Worm (Caenorhabditis elegans) whole organism, late embryonic: ENCODE data around the gene F32D8.1.

Source experiments
- C08G9.2 ChIP-seq: sonication (generic microtip); optimal IDR thresholded peaks from 2 replicates; lab custom pipeline; 2016; ENCODE audit warnings: mild to moderate bottlenecking, missing genetic modification characterization, moderate library complexity, missing compliant biosample characterization
- C38D4.7 ChIP-seq: fragments of 200-800 bp; sonication (Bioruptor generic); optimal IDR thresholded peaks from 2 replicates; lab custom pipeline; 2018; ENCODE audit warnings: mild to moderate bottlenecking, missing genetic modification characterization, moderate library complexity, missing compliant biosample characterization
- T23F11.4 ChIP-seq: fragments of 200-800 bp; sonication (Bioruptor generic); optimal IDR thresholded peaks from 2 replicates; lab custom pipeline; 2018; ENCODE audit warnings: mild to moderate bottlenecking, missing genetic modification characterization, missing compliant biosample characterization
- ceh-14 ChIP-seq: sonication (generic microtip); optimal IDR thresholded peaks from 2 replicates; lab custom pipeline; 2016; ENCODE audit warnings: missing genotype, missing genetic modification characterization, missing compliant biosample characterization
- ceh-18 ChIP-seq: sonication (generic microtip); optimal IDR thresholded peaks from 2 replicates; lab custom pipeline; 2016; ENCODE audit warnings: missing genetic modification characterization, missing compliant biosample characterization
- ceh-19 ChIP-seq: fragments of 200-800 bp; sonication (Bioruptor generic); optimal IDR thresholded peaks from 2 replicates; lab custom pipeline; 2018; ENCODE audit warnings: mild to moderate bottlenecking, missing genetic modification characterization, missing compliant biosample characterization
- ceh-24 ChIP-seq: sonication (generic microtip); optimal IDR thresholded peaks from 2 replicates; lab custom pipeline; 2016; ENCODE audit warnings: mild to moderate bottlenecking, missing genetic modification characterization, missing compliant biosample characterization
- ceh-30 ChIP-seq: fragments of 150-350 bp; optimal IDR thresholded peaks from 2 replicates; lab custom pipeline; 2014; ENCODE audit warnings: missing biosample characterization, missing genetic modification characterization
- ceh-31 ChIP-seq: sonication (generic microtip); optimal IDR thresholded peaks from 2 replicates; lab custom pipeline; 2016; ENCODE audit warnings: missing genetic modification characterization, missing compliant biosample characterization
- ceh-34 ChIP-seq: sonication (generic microtip); optimal IDR thresholded peaks from 2 replicates; lab custom pipeline; 2016; ENCODE audit warnings: mild to moderate bottlenecking, missing genetic modification characterization, missing compliant biosample characterization
- ceh-6 ChIP-seq: fragments of 200-800 bp; sonication (Bioruptor generic); optimal IDR thresholded peaks from 2 replicates; lab custom pipeline; 2018; ENCODE audit warnings: mild to moderate bottlenecking, missing genetic modification characterization, missing compliant biosample characterization
- dmd-4 ChIP-seq: sonication (generic microtip); optimal IDR thresholded peaks from 2 replicates; lab custom pipeline; 2016; ENCODE audit warnings: borderline replicate concordance, missing genetic modification characterization, missing compliant biosample characterization
- dve-1 ChIP-seq: sonication (generic microtip); optimal IDR thresholded peaks from 2 replicates; lab custom pipeline; 2017; ENCODE audit warnings: antibody characterized with exemption, mild to moderate bottlenecking, missing genetic modification characterization, missing compliant biosample characterization
- elt-2 ChIP-seq: sonication (generic microtip); optimal IDR thresholded peaks from 2 replicates; lab custom pipeline; 2016; ENCODE audit warnings: missing genetic modification reagents, missing genetic modification characterization, missing compliant biosample characterization
- elt-4 ChIP-seq: sonication (generic microtip); optimal IDR thresholded peaks from 2 replicates; lab custom pipeline; 2016; ENCODE audit warnings: missing genetic modification characterization, missing compliant biosample characterization
- ets-4 ChIP-seq: sonication (generic microtip); optimal IDR thresholded peaks from 2 replicates; lab custom pipeline; 2016; ENCODE audit warnings: missing genetic modification characterization, missing compliant biosample characterization
- eyg-1 ChIP-seq: sonication (generic microtip); optimal IDR thresholded peaks from 2 replicates; lab custom pipeline; 2016; ENCODE audit warnings: missing genotype, missing genetic modification characterization, missing compliant biosample characterization
- fax-1 ChIP-seq: sonication (generic microtip); optimal IDR thresholded peaks from 2 replicates; lab custom pipeline; 2016; ENCODE audit warnings: missing genotype, missing genetic modification characterization, missing compliant biosample characterization
- fkh-10 ChIP-seq: fragments of 150-350 bp; optimal IDR thresholded peaks from 2 replicates; lab custom pipeline; 2014; ENCODE audit warnings: missing biosample characterization, missing genetic modification reagents, missing genetic modification characterization
- fkh-6 ChIP-seq: sonication (generic microtip); optimal IDR thresholded peaks from 2 replicates; lab custom pipeline; 2016; ENCODE audit warnings: missing genetic modification characterization, missing compliant biosample characterization
- gmeb-2 ChIP-seq: sonication (generic microtip); optimal IDR thresholded peaks from 2 replicates; lab custom pipeline; 2016; ENCODE audit warnings: missing genetic modification characterization, inconsistent platforms, missing compliant biosample characterization
- hlh-15 ChIP-seq: sonication (generic microtip); optimal IDR thresholded peaks from 2 replicates; lab custom pipeline; 2016; ENCODE audit warnings: missing genetic modification characterization, missing compliant biosample characterization
- hlh-30 ChIP-seq: sonication (generic microtip); optimal IDR thresholded peaks from 2 replicates; lab custom pipeline; 2017; ENCODE audit warnings: antibody characterized with exemption, missing genetic modification characterization, missing compliant biosample characterization; ENCODE audit not compliant: insufficient read depth
- hlh-6 ChIP-seq: sonication (generic microtip); optimal IDR thresholded peaks from 2 replicates; lab custom pipeline; 2016; ENCODE audit warnings: missing genotype, missing genetic modification characterization, missing compliant biosample characterization
- hlh-8 ChIP-seq: sonication (generic microtip); optimal IDR thresholded peaks from 2 replicates; lab custom pipeline; 2016; ENCODE audit warnings: missing genotype, missing genetic modification characterization, missing compliant biosample characterization
- lim-6 ChIP-seq: sonication (generic microtip); optimal IDR thresholded peaks from 2 replicates; lab custom pipeline; 2016; ENCODE audit warnings: missing genetic modification characterization, missing compliant biosample characterization
- nfya-1 ChIP-seq: sonication (generic microtip); optimal IDR thresholded peaks from 2 replicates; lab custom pipeline; 2017; ENCODE audit warnings: missing genetic modification characterization, mild to moderate bottlenecking, missing compliant biosample characterization, antibody characterized with exemption, moderate library complexity
- nhr-232 ChIP-seq: sonication (generic microtip); optimal IDR thresholded peaks from 2 replicates; lab custom pipeline; 2016; ENCODE audit warnings: missing genetic modification characterization, missing compliant biosample characterization
- pat-9 ChIP-seq: fragments of 200-800 bp; sonication (Bioruptor generic); optimal IDR thresholded peaks from 2 replicates; lab custom pipeline; 2018; ENCODE audit warnings: mild to moderate bottlenecking, missing genetic modification characterization, moderate library complexity, missing compliant biosample characterization
- pax-1 ChIP-seq: fragments of 150-350 bp; optimal IDR thresholded peaks from 2 replicates; lab custom pipeline; 2014; ENCODE audit warnings: missing biosample characterization, missing genetic modification characterization
- pha-4 ChIP-seq: fragments of 150-350 bp; optimal IDR thresholded peaks from 2 replicates; lab custom pipeline; 2018; ENCODE audit warnings: missing biosample characterization, missing genetic modification reagents, missing genetic modification characterization
- pros-1 ChIP-seq: fragments of 150-350 bp; optimal IDR thresholded peaks from 2 replicates; lab custom pipeline; 2014; ENCODE audit warnings: missing biosample characterization, missing genetic modification reagents, missing genetic modification characterization
- ref-2 ChIP-seq: sonication (generic microtip); optimal IDR thresholded peaks from 2 replicates; lab custom pipeline; 2016; ENCODE audit warnings: missing genetic modification characterization, missing compliant biosample characterization
- rnt-1 ChIP-seq: sonication (generic microtip); optimal IDR thresholded peaks from 2 replicates; lab custom pipeline; 2016; ENCODE audit warnings: missing genetic modification characterization, missing compliant biosample characterization
- sdc-2 ChIP-seq: sonication (generic microtip); optimal IDR thresholded peaks from 2 replicates; lab custom pipeline; 2016; ENCODE audit warnings: missing genotype, missing genetic modification characterization, missing compliant biosample characterization
- sox-2 ChIP-seq: fragments of 200-800 bp; sonication (Bioruptor generic); IDR thresholded peaks from 2 replicates; pipeline ENCODE4 v1.3.6; 2022; ENCODE audit warnings: missing genetic modification reagents, missing genetic modification characterization, missing compliant biosample characterization
- syd-9 ChIP-seq: sonication (generic microtip); optimal IDR thresholded peaks from 2 replicates; lab custom pipeline; 2016; ENCODE audit warnings: mild to moderate bottlenecking, missing genetic modification characterization, moderate library complexity, missing compliant biosample characterization
- tbx-2 ChIP-seq: sonication (generic microtip); optimal IDR thresholded peaks from 2 replicates; lab custom pipeline; 2016; ENCODE audit warnings: missing genetic modification characterization, missing compliant biosample characterization
- tbx-7 ChIP-seq: sonication (generic microtip); optimal IDR thresholded peaks from 2 replicates; lab custom pipeline; 2016; ENCODE audit warnings: missing genotype, missing genetic modification characterization, missing compliant biosample characterization
- ttx-3 ChIP-seq: sonication (generic microtip); optimal IDR thresholded peaks from 2 replicates; lab custom pipeline; 2016; ENCODE audit warnings: missing genetic modification reagents, missing genetic modification characterization, missing compliant biosample characterization
- unc-3 ChIP-seq, 2 experiments: fragments of 200-800 bp in 1 of 2; sonication (Bioruptor generic) in 1 of 2; sonication (generic microtip) in 1 of 2; conservative IDR thresholded peaks in 1 of 2; optimal IDR thresholded peaks in 1 of 2; 2 replicates each; pipeline versions ENCODE4 v1.3.6 to Lab custom; 2016 to 2022; ENCODE audit warnings: missing compliant biosample characterization in 2 of 2, missing genetic modification characterization in 2 of 2, missing genetic modification reagents in 1 of 2
- unc-42 ChIP-seq: sonication (generic microtip); optimal IDR thresholded peaks from 2 replicates; lab custom pipeline; 2016; ENCODE audit warnings: missing genotype, missing genetic modification characterization, missing compliant biosample characterization
- unc-55 ChIP-seq: sonication (generic microtip); optimal IDR thresholded peaks from 2 replicates; lab custom pipeline; 2017; ENCODE audit warnings: missing biosample characterization, missing genetic modification reagents, missing genetic modification characterization
- zip-5 ChIP-seq: sonication (generic microtip); optimal IDR thresholded peaks from 2 replicates; lab custom pipeline; 2016; ENCODE audit warnings: missing genetic modification characterization, missing compliant biosample characterization

Gene F32D8.1

ce11 chrV:10889774-10890173, 9.1 kb downstream of the F32D8.1 start:
- TF ChIP-seq fkh-10 (GFP tag; lab: Kevin White, UChicago) (no peak), hlh-8 (no peak), ceh-34 (tag; lab: Kevin White, UChicago) (no peak), ceh-18 (tag; lab: Kevin White, UChicago) (no peak), ttx-3 (tag; lab: Kevin White, UChicago) (no peak), syd-9 (tag; lab: Kevin White, UChicago) (no peak), dmd-4 (tag; lab: Kevin White, UChicago) (no peak), C38D4.7 (GFP tag; lab: Kevin White, UChicago) (no peak), elt-2 (tag; lab: Kevin White, UChicago) (no peak), ceh-24 (tag; lab: Kevin White, UChicago) (no peak), C08G9.2 (tag; lab: Kevin White, UChicago) (no peak), gmeb-2 (tag; lab: Kevin White, UChicago) (no peak), ref-2 (tag; lab: Kevin White, UChicago) (no peak), hlh-6 (no peak), tbx-7 (tag; lab: Kevin White, UChicago) (no peak), T23F11.4 (no peak), pros-1 (tag; lab: Kevin White, UChicago) (no peak), pax-1 (tag; lab: Kevin White, UChicago) (no peak), unc-3 (GFP tag; conservative IDR thresholded peaks at IDR 0.05; lab: Robert Waterston, UW) (no peak), unc-3 (tag; optimal IDR thresholded peaks at IDR 0.05; lab: Kevin White, UChicago) (no peak), sdc-2 (tag; lab: Kevin White, UChicago) (no peak)

- TF ChIP-seq hlh-6: no peak
These were observed 10.3 kb downstream of the F32D8.1 start, which contains the start of gene F32D8.12 for ce11 chrV:10890980-10891379. F32D8.12 (minus strand) TSS chrV:10891027.

ce11 chrV:10893510-10894128, 13.0 kb downstream of the F32D8.1 start, which contains the start of gene F32D8.4:
F32D8.4 (minus strand) TSS chrV:10893560.
- TF ChIP-seq sox-2 (GFP tag; lab: Robert Waterston, UW) (no peak), zip-5 (tag; lab: Kevin White, UChicago) (no peak), dmd-4 (tag; lab: Kevin White, UChicago) (no peak), ceh-18 (tag; lab: Kevin White, UChicago) (no peak), ceh-6 (no peak), pax-1 (tag; lab: Kevin White, UChicago) (no peak), nhr-232 (tag; lab: Kevin White, UChicago) (no peak), hlh-30 (no peak), ceh-30 (tag; lab: Kevin White, UChicago) (no peak), tbx-2 (no peak), hlh-15 (tag; lab: Kevin White, UChicago) (no peak), pros-1 (tag; lab: Kevin White, UChicago) (no peak), gmeb-2 (tag; lab: Kevin White, UChicago) (no peak)

ce11 chrV:10894601-10895000, 14.0 kb downstream of the F32D8.1 start, which contains the start of the genes F32D8.14 and F32D8.5:
F32D8.14 (minus strand) TSS chrV:10894788.
F32D8.5 (plus strand) TSS chrV:10894800.
- peak; percentile 47 for TF ChIP-seq elt-2 (tag; lab: Kevin White, UChicago)
- no peak for TF ChIP-seq pha-4 (tag; lab: Kevin White, UChicago)
- TF ChIP-seq elt-4 (tag; lab: Kevin White, UChicago): no peak
- TF ChIP-seq hlh-30: no peak
- TF ChIP-seq unc-55 (GFP tag; lab: Kevin White, UChicago): peak; percentile 16
- peak; percentile 92 for TF ChIP-seq ceh-31
- TF ChIP-seq sdc-2 (tag; lab: Kevin White, UChicago): no peak
- TF ChIP-seq fkh-6 (tag; lab: Kevin White, UChicago): peak; percentile 0
- no peak for TF ChIP-seq eyg-1 (tag; lab: Kevin White, UChicago)
- peak; percentile 59 for TF ChIP-seq unc-42
- TF ChIP-seq pat-9 (tag; lab: Kevin White, UChicago): no peak
- TF ChIP-seq nfya-1: peak; percentile 43
- peak; percentile 24 for TF ChIP-seq pros-1 (tag; lab: Kevin White, UChicago)
- no peak for TF ChIP-seq lim-6 (tag; lab: Kevin White, UChicago)
- TF ChIP-seq ceh-19: no peak
- TF ChIP-seq ref-2 (tag; lab: Kevin White, UChicago): peak; percentile 74
- TF ChIP-seq ceh-14 (tag; lab: Kevin White, UChicago): peak; percentile 59
- peak; percentile 52 for TF ChIP-seq fax-1 (tag; lab: Kevin White, UChicago)
- peak; percentile 66 for TF ChIP-seq hlh-8
- peak; percentile 80 for TF ChIP-seq tbx-2
- peak; percentile 76 for TF ChIP-seq ets-4 (tag; lab: Kevin White, UChicago)
- TF ChIP-seq ceh-34 (tag; lab: Kevin White, UChicago): peak; percentile 15
- TF ChIP-seq C08G9.2 (tag; lab: Kevin White, UChicago): peak; percentile 89
- peak; percentile 66 for TF ChIP-seq tbx-7 (tag; lab: Kevin White, UChicago)
- TF ChIP-seq dve-1 (tag; lab: Kevin White, UChicago): peak; percentile 40
- TF ChIP-seq rnt-1: peak; percentile 45
